Fruit fly (Drosophila melanogaster) whole organism, embryonic: ENCODE data around the gene Ccn.

Source experiments
- Asciz ChIP-seq: fragments of 200-800 bp; sonication (Bioruptor generic); optimal IDR thresholded peaks from 2 replicates; lab custom pipeline; 2017; ENCODE audit warnings: missing biosample characterization, mild to moderate bottlenecking, missing genetic modification characterization, missing genetic modification reagents
- Blimp-1 ChIP-seq: fragments of 200-800 bp; sonication (Bioruptor generic); optimal IDR thresholded peaks from 3 replicates; lab custom pipeline; 2018; ENCODE audit warnings: missing biosample characterization, missing genetic modification characterization, mild to moderate bottlenecking, moderate library complexity, missing genetic modification reagents
- CG10274 ChIP-seq: fragments of 200-800 bp; sonication (Bioruptor generic); optimal IDR thresholded peaks from 3 replicates; lab custom pipeline; 2017; ENCODE audit warnings: missing biosample characterization, mild to moderate bottlenecking, missing genetic modification characterization
- CG10543 ChIP-seq: fragments of 200-800 bp; sonication (Bioruptor generic); optimal IDR thresholded peaks from 3 replicates; lab custom pipeline; 2017; ENCODE audit warnings: missing biosample characterization, mild to moderate bottlenecking, missing genetic modification characterization, moderate library complexity
- CG10959 ChIP-seq: fragments of 200-800 bp; sonication (Bioruptor generic); IDR thresholded peaks from 2 replicates; pipeline ENCODE4 v1.3.6; 2022; ENCODE audit warnings: missing biosample characterization, missing genetic modification characterization
- CG11093 ChIP-seq: fragments of 200-800 bp; sonication (Bioruptor generic); IDR thresholded peaks from 3 replicates; pipeline ENCODE4 v1.3.6; 2022; ENCODE audit warnings: missing biosample characterization, missing genetic modification characterization
- CG11723 ChIP-seq: fragments of 200-800 bp; sonication (Bioruptor generic); optimal IDR thresholded peaks from 2 replicates; lab custom pipeline; 2017; ENCODE audit warnings: missing biosample characterization, mild to moderate bottlenecking, missing genetic modification characterization
- CG12659 ChIP-seq: fragments of 200-800 bp; sonication (Bioruptor generic); optimal IDR thresholded peaks from 3 replicates; lab custom pipeline; 2017; ENCODE audit warnings: mild to moderate bottlenecking, missing biosample characterization, missing genetic modification reagents, missing genetic modification characterization
- CG13123 ChIP-seq: fragments of 200-800 bp; sonication (Bioruptor generic); optimal IDR thresholded peaks from 2 replicates; lab custom pipeline; 2016; ENCODE audit warnings: missing biosample characterization, missing genetic modification characterization
- CG13296 ChIP-seq: fragments of 200-800 bp; sonication (Bioruptor generic); optimal IDR thresholded peaks from 3 replicates; lab custom pipeline; 2018; ENCODE audit warnings: missing biosample characterization, mild to moderate bottlenecking, missing genetic modification characterization
- CG15073 ChIP-seq: fragments of 200-800 bp; sonication (Bioruptor generic); optimal IDR thresholded peaks from 2 replicates; lab custom pipeline; 2016; ENCODE audit warnings: missing biosample characterization, missing genetic modification characterization
- CG1603 ChIP-seq: fragments of 200-800 bp; sonication (Bioruptor generic); optimal IDR thresholded peaks from 2 replicates; lab custom pipeline; 2019; ENCODE audit warnings: missing biosample characterization, mild to moderate bottlenecking, missing genetic modification characterization, moderate library complexity
- CG17359 ChIP-seq: fragments of 200-800 bp; sonication (Bioruptor generic); optimal IDR thresholded peaks from 3 replicates; lab custom pipeline; 2018; ENCODE audit warnings: missing biosample characterization, mild to moderate bottlenecking, missing genetic modification characterization, moderate library complexity
- CG17912 ChIP-seq: fragments of 200-800 bp; sonication (Bioruptor generic); optimal IDR thresholded peaks from 2 replicates; lab custom pipeline; 2018; ENCODE audit warnings: missing biosample characterization, mild to moderate bottlenecking, missing genetic modification characterization
- CG1832 ChIP-seq: fragments of 200-800 bp; sonication (Bioruptor generic); optimal IDR thresholded peaks from 2 replicates; lab custom pipeline; 2017; ENCODE audit warnings: missing biosample characterization, mild to moderate bottlenecking, missing genetic modification characterization, inconsistent platforms
- CG2678 ChIP-seq: fragments of 200-800 bp; sonication (Bioruptor generic); optimal IDR thresholded peaks from 3 replicates; lab custom pipeline; 2019; ENCODE audit warnings: missing biosample characterization, mild to moderate bottlenecking, missing genetic modification characterization, moderate library complexity
- CG34224 ChIP-seq: fragments of 200-800 bp; sonication (Bioruptor generic); IDR thresholded peaks from 3 replicates; pipeline ENCODE4 v1.3.6; 2022; ENCODE audit warnings: missing biosample characterization, missing genetic modification characterization; ENCODE audit not compliant: partially characterized antibody
- CG4424 ChIP-seq: fragments of 200-800 bp; sonication (Bioruptor generic); optimal IDR thresholded peaks from 3 replicates; lab custom pipeline; 2016; ENCODE audit warnings: missing biosample characterization, missing genetic modification characterization
- CG6654 ChIP-seq: fragments of 200-800 bp; sonication (Bioruptor generic); optimal IDR thresholded peaks from 2 replicates; lab custom pipeline; 2017; ENCODE audit warnings: missing biosample characterization, mild to moderate bottlenecking, missing genetic modification characterization
- CG6791 ChIP-seq: fragments of 200-800 bp; sonication (Bioruptor generic); IDR thresholded peaks from 3 replicates; pipeline ENCODE4 v1.3.6; 2022; ENCODE audit warnings: missing biosample characterization, missing genetic modification characterization; ENCODE audit not compliant: partially characterized antibody
- CG7928 ChIP-seq: fragments of 200-800 bp; sonication (Bioruptor generic); optimal IDR thresholded peaks from 2 replicates; lab custom pipeline; 2017; ENCODE audit warnings: missing biosample characterization, mild to moderate bottlenecking, missing genetic modification characterization
- Dip3 ChIP-seq: fragments of 200-800 bp; sonication (Bioruptor generic); optimal IDR thresholded peaks from 3 replicates; lab custom pipeline; 2016; ENCODE audit warnings: missing biosample characterization, missing genetic modification characterization
- Ets65A ChIP-seq: fragments of 200-800 bp; sonication (Bioruptor generic); peaks from one replicate; lab custom pipeline; 2016; ENCODE audit warnings: missing biosample characterization, missing genetic modification characterization
- Ets97D ChIP-seq: fragments of 200-800 bp; sonication (Bioruptor generic); optimal IDR thresholded peaks from 3 replicates; lab custom pipeline; 2016; ENCODE audit warnings: missing biosample characterization, missing genetic modification characterization
- H15 ChIP-seq: fragments of 200-800 bp; sonication (Bioruptor generic); IDR thresholded peaks from 3 replicates; pipeline ENCODE4 v1.3.6; 2022; ENCODE audit warnings: missing biosample characterization, missing genetic modification characterization
- Hr51 ChIP-seq, 2 experiments: fragments of 200-800 bp; sonication (Bioruptor generic); optimal IDR thresholded peaks; 2 replicates in 1 of 2; 3 replicates in 1 of 2; lab custom pipeline; 2016 to 2018; ENCODE audit warnings: missing biosample characterization in 2 of 2, missing genetic modification characterization in 2 of 2, mild to moderate bottlenecking in 1 of 2, moderate library complexity in 1 of 2
- MESR4 ChIP-seq: fragments of 200-800 bp; sonication (Bioruptor generic); optimal IDR thresholded peaks from 2 replicates; lab custom pipeline; 2018; ENCODE audit warnings: missing biosample characterization, mild to moderate bottlenecking, missing genetic modification characterization, moderate library complexity
- Mad ChIP-seq: fragments of 200-800 bp; sonication (Bioruptor generic); optimal IDR thresholded peaks from 2 replicates; lab custom pipeline; 2016; ENCODE audit warnings: missing biosample characterization, missing genetic modification characterization
- NFAT ChIP-seq: fragments of 200-800 bp; sonication (Bioruptor generic); IDR thresholded peaks from 2 replicates; pipeline ENCODE4 v1.3.6; 2022; ENCODE audit warnings: missing biosample characterization, missing genetic modification characterization
- NK7.1 ChIP-seq: fragments of 200-800 bp; sonication (Bioruptor generic); optimal IDR thresholded peaks from 3 replicates; lab custom pipeline; 2016; ENCODE audit warnings: missing biosample characterization, missing genetic modification characterization
- Oli ChIP-seq: fragments of 200-800 bp; sonication (Bioruptor generic); optimal IDR thresholded peaks from 2 replicates; lab custom pipeline; 2018; ENCODE audit warnings: missing biosample characterization, mild to moderate bottlenecking, missing genetic modification characterization, moderate library complexity
- Opbp ChIP-seq: fragments of 200-800 bp; sonication (Bioruptor generic); IDR thresholded peaks from 3 replicates; pipeline ENCODE4 v1.3.6; 2022; ENCODE audit warnings: missing biosample characterization, missing genetic modification characterization; ENCODE audit not compliant: partially characterized antibody
- Six4 ChIP-seq: fragments of 200-800 bp; sonication (Bioruptor generic); optimal IDR thresholded peaks from 2 replicates; lab custom pipeline; 2016; ENCODE audit warnings: missing biosample characterization, missing genetic modification characterization
- bab2 ChIP-seq: fragments of 200-800 bp; sonication (Bioruptor generic); optimal IDR thresholded peaks from 2 replicates; lab custom pipeline; 2016; ENCODE audit warnings: missing biosample characterization, missing genetic modification characterization
- fd3F ChIP-seq: fragments of 200-800 bp; sonication (Bioruptor generic); optimal IDR thresholded peaks from 2 replicates; lab custom pipeline; 2018; ENCODE audit warnings: missing biosample characterization, mild to moderate bottlenecking, missing genetic modification characterization, moderate library complexity
- gcm2 ChIP-seq: fragments of 200-800 bp; sonication (Bioruptor generic); optimal IDR thresholded peaks from 2 replicates; lab custom pipeline; 2016; ENCODE audit warnings: missing biosample characterization, missing genetic modification characterization
- gfzf ChIP-seq: fragments of 200-800 bp; sonication (Bioruptor generic); optimal IDR thresholded peaks from 2 replicates; lab custom pipeline; 2016; ENCODE audit warnings: missing biosample characterization, mild to moderate bottlenecking, missing genetic modification characterization, moderate library complexity
- kni ChIP-seq: fragments of 200-800 bp; sonication (Bioruptor generic); optimal IDR thresholded peaks from 3 replicates; lab custom pipeline; 2017; ENCODE audit warnings: mild to moderate bottlenecking, missing biosample characterization, missing genetic modification reagents, missing genetic modification characterization
- pan ChIP-seq, 4 experiments: fragments of >200 bp in 3 of 4; fragments of 200-800 bp in 1 of 4; sonication (Bioruptor generic) in 1 of 4; optimal IDR thresholded peaks in 3 of 4; IDR thresholded peaks in 1 of 4; 2 replicates each; pipeline versions ENCODE4 v1.3.6 to Lab custom; 2017 to 2022; ENCODE audit warnings: missing biosample characterization in 2 of 4, missing genetic modification characterization in 2 of 4, mixed read lengths in 1 of 4
- psq ChIP-seq: fragments of 200-800 bp; sonication (Bioruptor generic); optimal IDR thresholded peaks from 2 replicates; lab custom pipeline; 2017; ENCODE audit warnings: missing biosample characterization, missing genetic modification characterization
- repo ChIP-seq: fragments of 200-800 bp; sonication (Bioruptor generic); optimal IDR thresholded peaks from 2 replicates; lab custom pipeline; 2016; ENCODE audit warnings: missing biosample characterization, missing genetic modification characterization
- row ChIP-seq: fragments of 200-800 bp; sonication (Bioruptor generic); IDR thresholded peaks from 3 replicates; pipeline ENCODE4 v1.3.6; 2022; ENCODE audit warnings: missing biosample characterization, missing genetic modification characterization
- run ChIP-seq: fragments of 200-800 bp; sonication (Bioruptor generic); optimal IDR thresholded peaks from 3 replicates; lab custom pipeline; 2018; ENCODE audit warnings: missing biosample characterization, mild to moderate bottlenecking, missing genetic modification characterization
- slbo ChIP-seq: fragments of 200-800 bp; sonication (Bioruptor generic); IDR thresholded peaks from 2 replicates; pipeline ENCODE4 v1.3.6; 2022; ENCODE audit warnings: missing biosample characterization, missing genetic modification characterization
- stwl ChIP-seq: fragments of 200-800 bp; sonication (Bioruptor generic); optimal IDR thresholded peaks from 3 replicates; lab custom pipeline; 2018; ENCODE audit warnings: missing biosample characterization, mild to moderate bottlenecking, missing genetic modification characterization, moderate library complexity
- tap ChIP-seq: fragments of 200-800 bp; optimal IDR thresholded peaks from 3 replicates; lab custom pipeline; 2019; ENCODE audit warnings: missing biosample characterization, mild to moderate bottlenecking, missing genetic modification characterization, moderate library complexity
- tll ChIP-seq, 2 experiments: fragments of 200-800 bp in 1 of 2; fragments of >200 bp in 1 of 2; sonication (Bioruptor generic) in 1 of 2; optimal IDR thresholded peaks; 2 replicates each; lab custom pipeline; 2017 to 2019; ENCODE audit warnings: missing biosample characterization in 2 of 2, missing genetic modification characterization in 2 of 2, mild to moderate bottlenecking in 1 of 2, moderate library complexity in 1 of 2
- twi ChIP-seq: fragments of 200-800 bp; optimal IDR thresholded peaks from 2 replicates; lab custom pipeline; 2019; ENCODE audit warnings: missing biosample characterization, mild to moderate bottlenecking, missing genetic modification characterization, moderate library complexity
- yki ChIP-seq: fragments of >200 bp; optimal IDR thresholded peaks from 3 replicates; lab custom pipeline; 2018

Ccn gene

DNA sequence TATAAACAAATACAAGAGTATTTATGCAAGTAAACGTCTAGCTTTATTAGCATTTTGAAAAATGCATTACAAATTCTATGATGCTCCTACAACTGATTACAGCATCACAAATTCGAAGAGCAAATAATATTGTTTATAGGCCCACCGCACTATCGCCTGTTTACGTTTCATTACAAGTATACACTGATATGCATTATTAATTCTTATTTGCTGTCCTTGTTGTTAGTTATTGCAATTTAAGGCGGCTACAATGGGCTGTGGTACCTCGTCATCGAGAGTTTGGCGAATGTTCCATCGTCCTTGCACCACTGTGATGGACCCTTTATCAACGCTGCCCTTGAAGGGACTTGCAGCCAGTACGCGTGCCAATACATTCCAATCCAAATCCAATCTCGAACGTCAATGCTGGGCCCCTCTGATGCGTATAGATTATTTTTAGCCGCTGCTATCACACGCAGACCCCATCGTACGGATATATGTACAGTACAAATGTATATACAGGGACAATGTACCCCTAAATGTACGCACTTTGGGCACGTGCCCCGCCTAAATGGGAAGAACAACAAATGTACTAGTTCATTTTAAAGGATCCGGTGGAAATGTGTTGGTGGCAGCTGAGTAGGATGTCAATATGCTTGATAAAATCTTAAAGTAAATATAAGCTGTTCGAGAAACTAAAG, 33.0 kb upstream of the Ccn start (continued):
- TF ChIP-seq stwl (tag; lab: Kevin White, UChicago) (no peak), Ets97D (no peak), tap (tag; lab: Kevin White, UChicago) (no peak), CG13123 (GFP tag; lab: Kevin White, UChicago) (no peak), repo (GFP tag; lab: Kevin White, UChicago) (no peak), Ets65A (GFP tag; lab: Kevin White, UChicago) (peak; percentile 47), NK7.1 (no peak), CG34224 (GFP tag; lab: Robert Waterston, UW) (no peak), Dip3 (no peak), Opbp (GFP tag; lab: Robert Waterston, UW) (no peak), CG12659 (no peak), CG2678 (tag; lab: Kevin White, UChicago) (peak; percentile 18), CG13296 (GFP tag; lab: Kevin White, UChicago) (no peak), CG11723 (GFP tag; lab: Kevin White, UChicago) (no peak), psq (GFP tag; lab: Kevin White, UChicago) (no peak), CG10959 (no peak), Asciz (GFP tag; lab: Kevin White, UChicago) (peak; percentile 58), pan (optimal IDR thresholded peaks at IDR 0.05; lab: Kevin White, UChicago) (no peak), pan (GFP tag; optimal IDR thresholded peaks at IDR 0.05 in 1 of 2, IDR thresholded peaks at IDR 0.05 in 1 of 2) (no peak), CG10274 (GFP tag; lab: Kevin White, UChicago) (no peak), H15 (GFP tag; lab: Robert Waterston, UW) (no peak), kni (GFP tag; lab: Kevin White, UChicago) (no peak), CG1832 (GFP tag; lab: Kevin White, UChicago) (no peak), Mad (GFP tag; lab: Kevin White, UChicago) (no peak), NFAT (0 out of 2 replicates have a peak, but pooled peaks have one; percentile 43), CG11093 (GFP tag; lab: Robert Waterston, UW) (no peak), MESR4 (GFP tag; lab: Kevin White, UChicago) (no peak), slbo (GFP tag; lab: Robert Waterston, UW) (no peak), Hr51 (GFP tag; optimal IDR thresholded peaks at IDR 0.05; lab: Kevin White, UChicago) (no peak), CG1603 (peak; percentile 38), bab2 (GFP tag; lab: Kevin White, UChicago) (peak; percentile 36), CG17359 (peak; percentile 45), gfzf (GFP tag; lab: Kevin White, UChicago) (no peak), gcm2 (GFP tag; lab: Kevin White, UChicago) (no peak), run (tag; lab: Kevin White, UChicago) (no peak), twi (tag; lab: Kevin White, UChicago) (no peak), CG4424 (GFP tag; lab: Kevin White, UChicago) (no peak), row (peak; percentile 31; the same call in 1 of the 3 replicates), CG17912 (GFP tag; lab: Kevin White, UChicago) (no peak), CG6654 (GFP tag; lab: Kevin White, UChicago) (no peak), CG15073 (GFP tag; lab: Kevin White, UChicago) (no peak), CG10543 (GFP tag; lab: Kevin White, UChicago) (no peak), CG6791 (GFP tag; lab: Robert Waterston, UW) (no peak), Six4 (GFP tag; lab: Kevin White, UChicago) (no peak), CG7928 (GFP tag; lab: Kevin White, UChicago) (no peak), Oli (tag; lab: Kevin White, UChicago) (no peak), yki (lab: Kevin White, UChicago) (no peak), tll (GFP tag; optimal IDR thresholded peaks at IDR 0.05; lab: Kevin White, UChicago) (no peak), fd3F (GFP tag; lab: Kevin White, UChicago) (no peak), Blimp-1 (peak; percentile 37)
